Worm (Caenorhabditis elegans) whole organism, late embryonic: ENCODE data around the gene sucl-1.

ENCODE experiments used
- ceh-24 ChIP-seq: sonication (generic microtip); optimal IDR thresholded peaks from 2 replicates; lab custom pipeline; 2016; ENCODE audit warnings: mild to moderate bottlenecking, missing genetic modification characterization, missing compliant biosample characterization
- che-1 ChIP-seq: sonication (generic microtip); optimal IDR thresholded peaks from 2 replicates; lab custom pipeline; 2016; ENCODE audit warnings: mild to moderate bottlenecking, missing genetic modification characterization, missing compliant biosample characterization
- hlh-13 ChIP-seq: fragments of 200-800 bp; sonication (Bioruptor generic); optimal IDR thresholded peaks from 2 replicates; lab custom pipeline; 2018; ENCODE audit warnings: mild to moderate bottlenecking, missing genetic modification characterization, missing compliant biosample characterization
- nfya-1 ChIP-seq: sonication (generic microtip); optimal IDR thresholded peaks from 2 replicates; lab custom pipeline; 2017; ENCODE audit warnings: missing genetic modification characterization, mild to moderate bottlenecking, missing compliant biosample characterization, antibody characterized with exemption, moderate library complexity
- nhr-11 ChIP-seq: fragments of 150-350 bp; optimal IDR thresholded peaks from 2 replicates; lab custom pipeline; 2014; ENCODE audit warnings: missing biosample characterization, missing genetic modification characterization
- pag-3 ChIP-seq: sonication (generic microtip); optimal IDR thresholded peaks from 2 replicates; lab custom pipeline; 2016; ENCODE audit warnings: missing compliant biosample characterization, missing genetic modification characterization, borderline replicate concordance
- pat-9 ChIP-seq: fragments of 200-800 bp; sonication (Bioruptor generic); optimal IDR thresholded peaks from 2 replicates; lab custom pipeline; 2018; ENCODE audit warnings: mild to moderate bottlenecking, missing genetic modification characterization, moderate library complexity, missing compliant biosample characterization
- pha-4 ChIP-seq: fragments of 150-350 bp; optimal IDR thresholded peaks from 2 replicates; lab custom pipeline; 2018; ENCODE audit warnings: missing biosample characterization, missing genetic modification reagents, missing genetic modification characterization
- pqm-1 ChIP-seq: sonication (generic microtip); optimal IDR thresholded peaks from 2 replicates; lab custom pipeline; 2016; ENCODE audit warnings: missing genetic modification characterization, missing compliant biosample characterization
- rnt-1 ChIP-seq: sonication (generic microtip); optimal IDR thresholded peaks from 2 replicates; lab custom pipeline; 2016; ENCODE audit warnings: missing genetic modification characterization, missing compliant biosample characterization
- sox-4 ChIP-seq: sonication (generic microtip); optimal IDR thresholded peaks from 2 replicates; lab custom pipeline; 2017; ENCODE audit warnings: mild to moderate bottlenecking, missing genetic modification characterization, inconsistent platforms, missing compliant biosample characterization
- unc-3 ChIP-seq, 2 experiments: fragments of 200-800 bp in 1 of 2; sonication (Bioruptor generic) in 1 of 2; sonication (generic microtip) in 1 of 2; conservative IDR thresholded peaks in 1 of 2; optimal IDR thresholded peaks in 1 of 2; 2 replicates each; pipeline versions ENCODE4 v1.3.6 to Lab custom; 2016 to 2022; ENCODE audit warnings: missing compliant biosample characterization in 2 of 2, missing genetic modification characterization in 2 of 2, missing genetic modification reagents in 1 of 2
- unc-55 ChIP-seq: sonication (generic microtip); optimal IDR thresholded peaks from 2 replicates; lab custom pipeline; 2017; ENCODE audit warnings: missing biosample characterization, missing genetic modification reagents, missing genetic modification characterization
- zip-5 ChIP-seq: sonication (generic microtip); optimal IDR thresholded peaks from 2 replicates; lab custom pipeline; 2016; ENCODE audit warnings: missing genetic modification characterization, missing compliant biosample characterization

- TF ChIP-seq pha-4 (tag; lab: Kevin White, UChicago): no peak
- no peak for TF ChIP-seq nfya-1 (tag; lab: Kevin White, UChicago)
- no peak for TF ChIP-seq nhr-11 (tag; lab: Kevin White, UChicago)
- TF ChIP-seq ceh-24 (tag; lab: Kevin White, UChicago): no peak
- TF ChIP-seq che-1 (tag; lab: Kevin White, UChicago): no peak
- no peak for TF ChIP-seq pqm-1 (tag; lab: Kevin White, UChicago)
- no peak for TF ChIP-seq sox-4 (tag; lab: Kevin White, UChicago)
- TF ChIP-seq pag-3 (tag; lab: Kevin White, UChicago): no peak
- no peak for TF ChIP-seq pat-9 (tag; lab: Kevin White, UChicago)
- TF ChIP-seq unc-55: no peak
- TF ChIP-seq rnt-1 (tag; lab: Kevin White, UChicago): no peak
- TF ChIP-seq unc-3 (GFP tag; conservative IDR thresholded peaks at IDR 0.05; lab: Robert Waterston, UW): no peak
- no peak for TF ChIP-seq unc-3 (tag; optimal IDR thresholded peaks at IDR 0.05; lab: Kevin White, UChicago)
- no peak for TF ChIP-seq zip-5 (tag; lab: Kevin White, UChicago)
- no peak for TF ChIP-seq hlh-13 (GFP tag; lab: Kevin White, UChicago)
Observed at ce11 chrX:14709591-14709990, 44.2 kb upstream of the sucl-1 start.
